Worm (Caenorhabditis elegans) whole organism, L3 larva: ENCODE measurements around the gene F53F8.4.

ENCODE experiments used
- R02D3.7 ChIP-seq: fragments of 150-350 bp; optimal IDR thresholded peaks from 2 replicates; lab custom pipeline; 2014; ENCODE audit warnings: missing biosample characterization, missing genetic modification characterization
- ZK546.5 ChIP-seq: sonication (generic microtip); optimal IDR thresholded peaks from 2 replicates; lab custom pipeline; 2017; ENCODE audit warnings: missing biosample characterization, missing genetic modification characterization
- aly-2 ChIP-seq: fragments of 150-350 bp; optimal IDR thresholded peaks from 2 replicates; lab custom pipeline; 2014; ENCODE audit warnings: missing biosample characterization, missing genetic modification characterization
- ama-1 ChIP-seq: fragments of 150-350 bp; optimal IDR thresholded peaks from 2 replicates; lab custom pipeline; 2018
- ceh-82 ChIP-seq: fragments of 150-350 bp; optimal IDR thresholded peaks from 2 replicates; lab custom pipeline; 2014; ENCODE audit warnings: missing biosample characterization, missing genetic modification characterization
- egl-27 ChIP-seq: sonication (generic microtip); optimal IDR thresholded peaks from 4 replicates; lab custom pipeline; 2017; ENCODE audit warnings: missing biosample characterization, missing genetic modification reagents, missing genetic modification characterization
- elt-2 ChIP-seq: sonication (generic microtip); optimal IDR thresholded peaks from 2 replicates; lab custom pipeline; 2016; ENCODE audit warnings: missing genetic modification reagents, mild to moderate bottlenecking, missing genetic modification characterization, missing compliant biosample characterization
- fos-1 ChIP-seq: fragments of 150-350 bp; optimal IDR thresholded peaks from 2 replicates; lab custom pipeline; 2014; ENCODE audit warnings: missing biosample characterization, missing genetic modification characterization
- jun-1 ChIP-seq: fragments of 150-350 bp; optimal IDR thresholded peaks from 2 replicates; lab custom pipeline; 2014; ENCODE audit warnings: missing biosample characterization, missing genetic modification reagents, missing genetic modification characterization
- nhr-77 ChIP-seq: fragments of 150-350 bp; optimal IDR thresholded peaks from 2 replicates; lab custom pipeline; 2014; ENCODE audit warnings: missing biosample characterization, missing genetic modification characterization
- pha-4 ChIP-seq: fragments of 150-350 bp; optimal IDR thresholded peaks from 2 replicates; lab custom pipeline; 2014; ENCODE audit warnings: missing biosample characterization, missing genetic modification reagents, missing genetic modification characterization
- sea-2 ChIP-seq: fragments of 150-350 bp; sonication (generic microtip); optimal IDR thresholded peaks from 4 replicates; lab custom pipeline; 2014; ENCODE audit warnings: missing biosample characterization, missing genetic modification reagents, missing genetic modification characterization
- snpc-4 ChIP-seq: fragments of 150-350 bp; optimal IDR thresholded peaks from 2 replicates; lab custom pipeline; 2014; ENCODE audit warnings: missing biosample characterization, missing genetic modification characterization
- ztf-4 ChIP-seq: fragments of 150-350 bp; optimal IDR thresholded peaks from 2 replicates; lab custom pipeline; 2014; ENCODE audit warnings: missing biosample characterization, missing genetic modification characterization

DNA sequence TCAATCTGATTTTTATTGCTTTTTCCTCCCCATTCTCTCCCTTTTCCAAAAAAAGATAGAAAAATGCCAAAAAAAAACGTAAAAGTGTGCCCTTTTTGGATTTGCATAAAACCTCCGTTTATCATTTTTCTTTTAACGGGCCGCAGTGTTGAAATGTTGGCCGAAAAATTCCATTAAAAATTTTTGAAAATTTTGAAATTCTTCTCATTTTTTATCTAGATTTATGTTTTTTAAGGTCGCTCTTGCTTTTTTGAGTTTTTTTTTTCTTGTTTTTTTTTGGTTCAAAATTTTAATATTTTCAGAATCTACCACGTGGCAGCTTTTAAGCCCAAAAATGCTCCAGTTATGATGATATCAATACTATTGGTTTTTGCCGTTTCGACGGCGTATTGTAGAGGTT, 37.1 kb downstream of the F53F8.4 start, which contains the start of gene mnr-1:
- TF ChIP-seq pha-4 (tag; lab: Kevin White, UChicago) = no peak
- no peak for TF ChIP-seq fos-1 (tag; lab: Kevin White, UChicago)
- TF ChIP-seq ama-1 (lab: Kevin White, UChicago) = no peak
- no peak for TF ChIP-seq nhr-77
- TF ChIP-seq aly-2 = no peak
- no peak for TF ChIP-seq snpc-4 (tag; lab: Kevin White, UChicago)
- TF ChIP-seq R02D3.7 = no peak
- TF ChIP-seq jun-1 (tag; lab: Kevin White, UChicago) = no peak
- TF ChIP-seq egl-27 (tag; lab: Kevin White, UChicago) = no peak
- no peak for TF ChIP-seq ZK546.5 (tag; lab: Kevin White, UChicago)
- TF ChIP-seq ceh-82 (tag; lab: Kevin White, UChicago) = no peak
- no peak for TF ChIP-seq elt-2 (tag; lab: Kevin White, UChicago)
- no peak for TF ChIP-seq sea-2 (GFP tag; lab: Kevin White, UChicago)
- no peak for TF ChIP-seq ztf-4 (tag; lab: Kevin White, UChicago)
